Fruit fly (Drosophila melanogaster) whole organism, embryonic: ENCODE measurements around the gene CG1622.

Experiments
- Awh ChIP-seq: fragments of 200-800 bp; sonication (Bioruptor generic); IDR thresholded peaks from 2 replicates; pipeline ENCODE4, ENCODE4 v1.3.6; 2022; ENCODE audit warnings: missing biosample characterization, missing genetic modification characterization
- Bdp1 ChIP-seq: fragments of 200-800 bp; sonication (Bioruptor generic); optimal IDR thresholded peaks from 3 replicates; lab custom pipeline; 2016; ENCODE audit warnings: missing biosample characterization, missing genetic modification characterization
- C15 ChIP-seq: fragments of 200-800 bp; sonication (Bioruptor generic); IDR thresholded peaks from 3 replicates; pipeline ENCODE4 v1.3.6; 2022; ENCODE audit warnings: missing biosample characterization, missing genetic modification characterization
- CG10565 ChIP-seq: fragments of 200-800 bp; sonication (Bioruptor generic); optimal IDR thresholded peaks from 3 replicates; lab custom pipeline; 2016; ENCODE audit warnings: missing biosample characterization, mild to moderate bottlenecking, missing genetic modification characterization
- CG12391 ChIP-seq: fragments of 200-800 bp; sonication (Bioruptor generic); optimal IDR thresholded peaks from 3 replicates; lab custom pipeline; 2018; ENCODE audit warnings: missing biosample characterization, mild to moderate bottlenecking, missing genetic modification characterization, moderate library complexity
- CG12942 ChIP-seq: fragments of 200-800 bp; sonication (Bioruptor generic); optimal IDR thresholded peaks from 3 replicates; lab custom pipeline; 2016; ENCODE audit warnings: missing biosample characterization, missing genetic modification characterization
- CG14050 ChIP-seq: fragments of 200-800 bp; sonication (Bioruptor generic); IDR thresholded peaks from 3 replicates; pipeline ENCODE4 v1.3.6; 2022; ENCODE audit warnings: missing biosample characterization, missing genetic modification characterization
- CG17802 ChIP-seq: fragments of 200-800 bp; sonication (Bioruptor generic); optimal IDR thresholded peaks from 2 replicates; lab custom pipeline; 2018; ENCODE audit warnings: missing biosample characterization, mild to moderate bottlenecking, missing genetic modification characterization, moderate library complexity
- CG18764 ChIP-seq: fragments of 200-800 bp; sonication (Bioruptor generic); optimal IDR thresholded peaks from 3 replicates; lab custom pipeline; 2016; ENCODE audit warnings: missing biosample characterization, missing genetic modification characterization
- CG30020 ChIP-seq: fragments of 200-800 bp; optimal IDR thresholded peaks from 2 replicates; lab custom pipeline; 2019; ENCODE audit warnings: missing biosample characterization, mild to moderate bottlenecking, missing genetic modification characterization, moderate library complexity
- CG31365 ChIP-seq: fragments of 200-800 bp; sonication (Bioruptor generic); optimal IDR thresholded peaks from 2 replicates; lab custom pipeline; 2018; ENCODE audit warnings: missing biosample characterization, mild to moderate bottlenecking, missing genetic modification characterization
- CG32532 ChIP-seq: fragments of 200-800 bp; sonication (Bioruptor generic); IDR thresholded peaks from 2 replicates; pipeline ENCODE4 v1.3.6; 2022; ENCODE audit warnings: missing biosample characterization, missing genetic modification characterization
- CG32772 ChIP-seq: fragments of 200-800 bp; sonication (Bioruptor generic); IDR thresholded peaks from 2 replicates; pipeline ENCODE4 v1.3.6; 2022; ENCODE audit warnings: missing biosample characterization, missing genetic modification characterization
- CG6272 ChIP-seq: fragments of 200-800 bp; sonication (Bioruptor generic); IDR thresholded peaks from 2 replicates; pipeline ENCODE4 v1.3.6; 2022; ENCODE audit warnings: missing biosample characterization, missing genetic modification characterization
- CG6683 ChIP-seq: fragments of 200-800 bp; sonication (Bioruptor generic); optimal IDR thresholded peaks from 2 replicates; lab custom pipeline; 2017; ENCODE audit warnings: missing biosample characterization, mild to moderate bottlenecking, missing genetic modification characterization, missing genetic modification reagents
- CG9797 ChIP-seq: fragments of 200-800 bp; sonication (Bioruptor generic); optimal IDR thresholded peaks from 3 replicates; lab custom pipeline; 2018; ENCODE audit warnings: missing biosample characterization, mild to moderate bottlenecking, missing genetic modification characterization
- Dbx ChIP-seq: fragments of 200-800 bp; sonication (Bioruptor generic); IDR thresholded peaks from 3 replicates; pipeline ENCODE4 v1.3.6; 2022; ENCODE audit warnings: missing biosample characterization, missing genetic modification characterization
- Dek ChIP-seq: fragments of 200-800 bp; sonication (Bioruptor generic); optimal IDR thresholded peaks from 3 replicates; lab custom pipeline; 2019; ENCODE audit warnings: missing biosample characterization, mild to moderate bottlenecking, missing genetic modification characterization, moderate library complexity
- Doc3 ChIP-seq: fragments of 200-800 bp; sonication (Bioruptor generic); IDR thresholded peaks from 3 replicates; pipeline ENCODE4 v1.3.6; 2022; ENCODE audit warnings: missing biosample characterization, missing genetic modification characterization; ENCODE audit not compliant: partially characterized antibody
- Elba2 ChIP-seq: fragments of 200-800 bp; sonication (Bioruptor generic); optimal IDR thresholded peaks from 3 replicates; lab custom pipeline; 2016; ENCODE audit warnings: missing biosample characterization, missing genetic modification characterization
- Ets65A ChIP-seq: fragments of 200-800 bp; sonication (Bioruptor generic); peaks from one replicate; lab custom pipeline; 2016; ENCODE audit warnings: missing biosample characterization, missing genetic modification characterization
- Fer3 ChIP-seq: fragments of 200-800 bp; sonication (Bioruptor generic); optimal IDR thresholded peaks from 2 replicates; lab custom pipeline; 2018; ENCODE audit warnings: missing biosample characterization, mild to moderate bottlenecking, missing genetic modification characterization, moderate library complexity
- H2.0 ChIP-seq: fragments of 200-800 bp; sonication (Bioruptor generic); IDR thresholded peaks from 2 replicates; pipeline ENCODE4 v1.3.6; 2022; ENCODE audit warnings: missing biosample characterization, missing genetic modification characterization
- HmgD ChIP-seq: fragments of 200-800 bp; sonication (Bioruptor generic); optimal IDR thresholded peaks from 3 replicates; lab custom pipeline; 2016; ENCODE audit warnings: missing biosample characterization, missing genetic modification characterization
- Hsf ChIP-seq: fragments of 200-800 bp; sonication (Bioruptor generic); optimal IDR thresholded peaks from 3 replicates; lab custom pipeline; 2016; ENCODE audit warnings: missing biosample characterization, missing genetic modification characterization
- Jarid2 ChIP-seq: fragments of 200-800 bp; sonication (Bioruptor generic); optimal IDR thresholded peaks from 3 replicates; lab custom pipeline; 2017; ENCODE audit warnings: mild to moderate bottlenecking, missing biosample characterization, missing genetic modification reagents, missing genetic modification characterization
- MBD-R2 ChIP-seq: fragments of 200-800 bp; sonication (Bioruptor generic); IDR thresholded peaks from 2 replicates; pipeline ENCODE4 v1.3.6; 2022; ENCODE audit warnings: missing biosample characterization, missing genetic modification characterization
- MESR4 ChIP-seq: fragments of 200-800 bp; sonication (Bioruptor generic); optimal IDR thresholded peaks from 2 replicates; lab custom pipeline; 2018; ENCODE audit warnings: missing biosample characterization, mild to moderate bottlenecking, missing genetic modification characterization, moderate library complexity
- Rx ChIP-seq: fragments of 200-800 bp; sonication (Bioruptor generic); IDR thresholded peaks from 2 replicates; pipeline ENCODE4 v1.3.6; 2022; ENCODE audit warnings: missing biosample characterization, missing genetic modification characterization
- Xrp1 ChIP-seq: fragments of 200-800 bp; sonication (Bioruptor generic); IDR thresholded peaks from 2 replicates; pipeline ENCODE4 v1.3.6; 2022; ENCODE audit warnings: missing biosample characterization, missing genetic modification characterization
- ab ChIP-seq: fragments of 200-800 bp; sonication (Bioruptor generic); optimal IDR thresholded peaks from 2 replicates; lab custom pipeline; 2016; ENCODE audit warnings: missing biosample characterization, missing genetic modification characterization
- bowl ChIP-seq: fragments of 200-800 bp; sonication (Bioruptor generic); IDR thresholded peaks from 2 replicates; pipeline ENCODE4 v1.3.6; 2022; ENCODE audit warnings: missing biosample characterization, missing genetic modification characterization
- chif ChIP-seq, 2 experiments: fragments of 200-800 bp; sonication (Bioruptor generic); optimal IDR thresholded peaks; 3 replicates each; lab custom pipeline; 2016; ENCODE audit warnings: missing biosample characterization in 2 of 2, missing genetic modification characterization in 2 of 2
- fd64A ChIP-seq: fragments of 200-800 bp; sonication (Bioruptor generic); optimal IDR thresholded peaks from 3 replicates; lab custom pipeline; 2018; ENCODE audit warnings: missing biosample characterization, mild to moderate bottlenecking, missing genetic modification characterization
- fu2 ChIP-seq: fragments of 200-800 bp; sonication (Bioruptor generic); optimal IDR thresholded peaks from 2 replicates; lab custom pipeline; 2016; ENCODE audit warnings: missing biosample characterization, missing genetic modification characterization
- h ChIP-seq: fragments of >200 bp; optimal IDR thresholded peaks from 2 replicates; lab custom pipeline; 2017
- her ChIP-seq: fragments of 200-800 bp; sonication (Bioruptor generic); optimal IDR thresholded peaks from 2 replicates; lab custom pipeline; 2016; ENCODE audit warnings: missing biosample characterization, missing genetic modification characterization
- kah ChIP-seq: fragments of 200-800 bp; sonication (Bioruptor generic); optimal IDR thresholded peaks from 2 replicates; lab custom pipeline; 2018; ENCODE audit warnings: missing biosample characterization, mild to moderate bottlenecking, missing genetic modification characterization
- maf-S ChIP-seq: fragments of 200-800 bp; sonication (Bioruptor generic); optimal IDR thresholded peaks from 2 replicates; lab custom pipeline; 2016; ENCODE audit warnings: missing biosample characterization, missing genetic modification characterization
- oc ChIP-seq: fragments of 200-800 bp; sonication (Bioruptor generic); optimal IDR thresholded peaks from 2 replicates; lab custom pipeline; 2018; ENCODE audit warnings: missing biosample characterization, mild to moderate bottlenecking, missing genetic modification characterization, moderate library complexity
- pnt ChIP-seq: fragments of 200-800 bp; sonication (Bioruptor generic); optimal IDR thresholded peaks from 3 replicates; lab custom pipeline; 2016; ENCODE audit warnings: missing biosample characterization, missing genetic modification characterization
- pros ChIP-seq: fragments of 200-800 bp; sonication (Bioruptor generic); optimal IDR thresholded peaks from 3 replicates; lab custom pipeline; 2019; ENCODE audit warnings: missing biosample characterization, mild to moderate bottlenecking, missing genetic modification characterization, moderate library complexity
- psq ChIP-seq: fragments of 200-800 bp; sonication (Bioruptor generic); optimal IDR thresholded peaks from 2 replicates; lab custom pipeline; 2017; ENCODE audit warnings: missing biosample characterization, missing genetic modification characterization
- ranshi ChIP-seq: fragments of 200-800 bp; sonication (Bioruptor generic); IDR thresholded peaks from 2 replicates; pipeline ENCODE4 v1.3.6; 2022; ENCODE audit warnings: missing biosample characterization, missing genetic modification characterization
- row ChIP-seq: fragments of 200-800 bp; sonication (Bioruptor generic); IDR thresholded peaks from 3 replicates; pipeline ENCODE4 v1.3.6; 2022; ENCODE audit warnings: missing biosample characterization, missing genetic modification characterization
- schlank ChIP-seq: fragments of 200-800 bp; sonication (Bioruptor generic); optimal IDR thresholded peaks from 2 replicates; lab custom pipeline; 2018; ENCODE audit warnings: missing biosample characterization, mild to moderate bottlenecking, missing genetic modification characterization
- slbo ChIP-seq: fragments of 200-800 bp; sonication (Bioruptor generic); IDR thresholded peaks from 2 replicates; pipeline ENCODE4 v1.3.6; 2022; ENCODE audit warnings: missing biosample characterization, missing genetic modification characterization
- slp2 ChIP-seq: fragments of 200-800 bp; sonication (Bioruptor generic); optimal IDR thresholded peaks from 2 replicates; lab custom pipeline; 2016; ENCODE audit warnings: missing biosample characterization, missing genetic modification characterization
- sr ChIP-seq: fragments of 200-800 bp; sonication (Bioruptor generic); IDR thresholded peaks from 3 replicates; pipeline ENCODE4 v1.3.6; 2022; ENCODE audit warnings: missing biosample characterization, missing genetic modification characterization
- toy ChIP-seq: fragments of 200-800 bp; sonication (Bioruptor generic); IDR thresholded peaks from 2 replicates; pipeline ENCODE4 v1.3.6; 2022; ENCODE audit warnings: missing biosample characterization, missing genetic modification characterization
- trh ChIP-seq: fragments of 200-800 bp; sonication (Bioruptor generic); optimal IDR thresholded peaks from 2 replicates; lab custom pipeline; 2016; ENCODE audit warnings: missing biosample characterization, missing genetic modification characterization
- twi ChIP-seq: fragments of 200-800 bp; optimal IDR thresholded peaks from 2 replicates; lab custom pipeline; 2019; ENCODE audit warnings: missing biosample characterization, mild to moderate bottlenecking, missing genetic modification characterization, moderate library complexity
- unc-4 ChIP-seq: fragments of 200-800 bp; sonication (Bioruptor generic); IDR thresholded peaks from 2 replicates; pipeline ENCODE4 v1.3.6; 2022; ENCODE audit warnings: missing biosample characterization, missing genetic modification characterization; ENCODE audit not compliant: partially characterized antibody

CG1622 gene

dm6 chrX:13276713-13277112, 20.2 kb upstream of the CG1622 start (continued):
- TF ChIP-seq CG32772 (GFP tag; lab: Robert Waterston, UW), result peak; percentile 43; the same call in 1 of the 2 replicates
- no peak for TF ChIP-seq Doc3 (GFP tag; lab: Robert Waterston, UW)
- no peak for TF ChIP-seq Elba2 (GFP tag; lab: Kevin White, UChicago)
- no peak for TF ChIP-seq h (lab: Kevin White, UChicago)
- peak; percentile 78 for TF ChIP-seq CG12391 (tag; lab: Kevin White, UChicago)
- no peak for TF ChIP-seq MESR4 (GFP tag; lab: Kevin White, UChicago)
- TF ChIP-seq CG31365 (tag; lab: Kevin White, UChicago), result no peak
- no peak for TF ChIP-seq CG9797 (GFP tag; lab: Kevin White, UChicago)
- no peak for TF ChIP-seq Awh (GFP tag; lab: Robert Waterston, UW)
- TF ChIP-seq CG17802 (tag; lab: Kevin White, UChicago), result no peak
- TF ChIP-seq maf-S (GFP tag; lab: Kevin White, UChicago), result no peak
- TF ChIP-seq CG6272 (GFP tag; lab: Robert Waterston, UW), result no peak
- TF ChIP-seq Hsf (GFP tag; lab: Kevin White, UChicago), result peak; percentile 22
- TF ChIP-seq HmgD, result no peak
- no peak for TF ChIP-seq fu2 (GFP tag; lab: Kevin White, UChicago)
- TF ChIP-seq Rx, result 0 out of 2 replicates have a peak, but pooled peaks have one; percentile 19
- peak; percentile 47 for TF ChIP-seq CG18764 (GFP tag; lab: Kevin White, UChicago)
- TF ChIP-seq Dbx (GFP tag; lab: Robert Waterston, UW), result peak; percentile 78
- TF ChIP-seq Bdp1 (GFP tag; lab: Kevin White, UChicago), result no peak
- peak; percentile 88 for TF ChIP-seq Fer3 (tag; lab: Kevin White, UChicago)
- peak; percentile 20 for TF ChIP-seq Jarid2
- peak; percentile 13 for TF ChIP-seq twi (tag; lab: Kevin White, UChicago)
- no peak for TF ChIP-seq her (GFP tag; lab: Kevin White, UChicago)
- peak; percentile 73; the same call in 1 of the 2 replicates for TF ChIP-seq Xrp1 (GFP tag; lab: Robert Waterston, UW)
- peak; percentile 46 for TF ChIP-seq kah (GFP tag; lab: Kevin White, UChicago)
- peak; percentile 77 for TF ChIP-seq ranshi (GFP tag; lab: Robert Waterston, UW)
- TF ChIP-seq row (GFP tag; lab: Robert Waterston, UW), result peak; percentile 90
- TF ChIP-seq H2.0, result peak; percentile 70
- TF ChIP-seq pnt, result no peak
- TF ChIP-seq Ets65A, result peak; percentile 26
- no peak for TF ChIP-seq ab (GFP tag; lab: Kevin White, UChicago)
- TF ChIP-seq sr (GFP tag; lab: Robert Waterston, UW), result no peak
- no peak for TF ChIP-seq fd64A
- TF ChIP-seq Dek (tag; lab: Kevin White, UChicago), result peak; percentile 80
- TF ChIP-seq CG30020, result no peak
- TF ChIP-seq CG10565 (GFP tag; lab: Kevin White, UChicago), result no peak
- peak; percentile 66; the same call in 1 of the 2 replicates for TF ChIP-seq toy (GFP tag; lab: Robert Waterston, UW)
- 0 out of 3 replicates have a peak, but pooled peaks have one; percentile 70 for TF ChIP-seq C15 (GFP tag; lab: Robert Waterston, UW)
- peak; percentile 49; the same call in 1 of the 2 replicates for TF ChIP-seq MBD-R2
- peak; percentile 36 for TF ChIP-seq CG12942 (GFP tag; lab: Kevin White, UChicago)
- TF ChIP-seq CG32532 (GFP tag; lab: Robert Waterston, UW), result peak; percentile 86
- no peak for TF ChIP-seq bowl (GFP tag; lab: Robert Waterston, UW)
- peak; percentile 89 for TF ChIP-seq slbo (GFP tag; lab: Robert Waterston, UW)
- no peak for TF ChIP-seq psq (GFP tag; lab: Kevin White, UChicago)
- TF ChIP-seq schlank (tag; lab: Kevin White, UChicago), result peak; percentile 53
- peak; percentile 53; the same call in 1 of the 3 replicates for TF ChIP-seq CG14050
- TF ChIP-seq oc (tag; lab: Kevin White, UChicago), result no peak
- no peak for TF ChIP-seq pros (GFP tag; lab: Kevin White, UChicago)
- no peak for TF ChIP-seq slp2 (GFP tag; lab: Kevin White, UChicago)
- TF ChIP-seq CG6683 (GFP tag; lab: Kevin White, UChicago), result peak; percentile 74
- no peak for TF ChIP-seq unc-4 (GFP tag; lab: Robert Waterston, UW)
- TF ChIP-seq trh (GFP tag; lab: Kevin White, UChicago), result no peak
- TF ChIP-seq chif (GFP tag; optimal IDR thresholded peaks at IDR 0.05; lab: Kevin White, UChicago), result no peak
